Fruit fly (Drosophila melanogaster) whole organism, wandering third instar larva: ENCODE data around the gene Polr1E.

Source experiments
- Abd-B ChIP-seq: fragments of >200 bp; optimal IDR thresholded peaks from 2 replicates; lab custom pipeline; 2017; ENCODE audit warnings: missing biosample characterization, missing genetic modification characterization
- CG32264 ChIP-seq: fragments of 200-800 bp; sonication (Bioruptor generic); optimal IDR thresholded peaks from 2 replicates; lab custom pipeline; 2016; ENCODE audit warnings: missing biosample characterization, missing genetic modification characterization
- CG9705 ChIP-seq: fragments of 200-800 bp; sonication (Bioruptor generic); optimal IDR thresholded peaks from 2 replicates; lab custom pipeline; 2018; ENCODE audit warnings: missing biosample characterization, mild to moderate bottlenecking, missing genetic modification characterization
- CrebA ChIP-seq: fragments of 200-800 bp; sonication (Bioruptor generic); optimal IDR thresholded peaks from 2 replicates; lab custom pipeline; 2016; ENCODE audit warnings: missing biosample characterization, mild to moderate bottlenecking, missing genetic modification characterization, borderline replicate concordance
- Dfd ChIP-seq: fragments of >200 bp; optimal IDR thresholded peaks from 2 replicates; lab custom pipeline; 2017; ENCODE audit warnings: missing biosample characterization, missing genetic modification characterization
- Dif ChIP-seq: fragments of 200-275, 200-300 bp; sonication (Bioruptor generic); optimal IDR thresholded peaks from 2 replicates; lab custom pipeline; 2018; ENCODE audit warnings: missing biosample characterization, missing genetic modification characterization; ENCODE audit not compliant: partially characterized antibody
- GATAd ChIP-seq: sonication (Bioruptor generic); optimal IDR thresholded peaks from 2 replicates; lab custom pipeline; 2016; ENCODE audit warnings: missing biosample characterization, missing genetic modification characterization
- HLH106 ChIP-seq: fragments of 200-800 bp; optimal IDR thresholded peaks from 3 replicates; lab custom pipeline; 2019; ENCODE audit warnings: missing biosample characterization, mild to moderate bottlenecking, missing genetic modification characterization, moderate library complexity
- Hnf4 ChIP-seq: fragments of 200-800 bp; sonication (Bioruptor generic); optimal IDR thresholded peaks from 2 replicates; lab custom pipeline; 2016; ENCODE audit warnings: missing biosample characterization, mild to moderate bottlenecking, missing genetic modification characterization
- Hr78 ChIP-seq: fragments of >200 bp; optimal IDR thresholded peaks from 2 replicates; lab custom pipeline; 2017; ENCODE audit warnings: missing biosample characterization, missing genetic modification characterization
- Hr83 ChIP-seq: fragments of 200-300 bp; sonication (Bioruptor generic); optimal IDR thresholded peaks from 2 replicates; lab custom pipeline; 2016; ENCODE audit warnings: missing biosample characterization, mild to moderate bottlenecking, missing genetic modification characterization, moderate library complexity; ENCODE audit not compliant: poor library complexity, severe bottlenecking
- Jra ChIP-seq: sonication (Bioruptor generic); optimal IDR thresholded peaks from 2 replicates; lab custom pipeline; 2016; ENCODE audit warnings: missing biosample characterization, missing genetic modification characterization
- Mio ChIP-seq: sonication (Bioruptor generic); optimal IDR thresholded peaks from 2 replicates; lab custom pipeline; 2016; ENCODE audit warnings: missing biosample characterization, missing genetic modification characterization
- Myc ChIP-seq: fragments of >200 bp; optimal IDR thresholded peaks from 2 replicates; lab custom pipeline; 2017
- N ChIP-seq: fragments of >200 bp; optimal IDR thresholded peaks from 2 replicates; lab custom pipeline; 2018; ENCODE audit warnings: missing biosample characterization, missing external identifiers, missing genetic modification characterization
- Rel ChIP-seq, 2 experiments: fragments of 200-800 bp; sonication (Bioruptor generic) in 1 of 2; optimal IDR thresholded peaks; 2 replicates in 1 of 2; 3 replicates in 1 of 2; lab custom pipeline; 2016 to 2019; ENCODE audit warnings: mild to moderate bottlenecking in 2 of 2, missing biosample characterization in 2 of 2, missing genetic modification characterization in 2 of 2, moderate library complexity in 1 of 2
- Sp1 ChIP-seq: fragments of 200-800 bp; sonication (Bioruptor generic); optimal IDR thresholded peaks from 3 replicates; lab custom pipeline; 2019; ENCODE audit warnings: missing biosample characterization, mild to moderate bottlenecking, missing genetic modification characterization, moderate library complexity
- Vsx2 ChIP-seq: fragments of 200-300, 225-300 bp; sonication (Bioruptor generic); optimal IDR thresholded peaks from 2 replicates; lab custom pipeline; 2018; ENCODE audit warnings: missing biosample characterization, missing genetic modification characterization; ENCODE audit not compliant: partially characterized antibody
- br ChIP-seq: fragments of 200-800 bp; sonication (Bioruptor generic); optimal IDR thresholded peaks from 2 replicates; lab custom pipeline; 2016; ENCODE audit warnings: missing biosample characterization, missing genetic modification characterization
- brk ChIP-seq: fragments of 200-800 bp; sonication (Bioruptor generic); optimal IDR thresholded peaks from 2 replicates; lab custom pipeline; 2016; ENCODE audit warnings: missing biosample characterization, mild to moderate bottlenecking, missing genetic modification characterization
- dmrt93B ChIP-seq: fragments of 200-800 bp; sonication (Bioruptor generic); optimal IDR thresholded peaks from 2 replicates; lab custom pipeline; 2018; ENCODE audit warnings: missing biosample characterization, mild to moderate bottlenecking, missing genetic modification characterization
- dsf ChIP-seq: sonication (Bioruptor generic); optimal IDR thresholded peaks from 2 replicates; lab custom pipeline; 2016; ENCODE audit warnings: missing biosample characterization, missing genetic modification characterization, borderline replicate concordance
- ey ChIP-seq: fragments of 200-800 bp; sonication (Bioruptor generic); optimal IDR thresholded peaks from 2 replicates; lab custom pipeline; 2016; ENCODE audit warnings: missing biosample characterization, missing genetic modification characterization
- foxo ChIP-seq, 2 experiments: fragments of 200-800 bp; sonication (Bioruptor generic); optimal IDR thresholded peaks; 2 replicates in 1 of 2; 3 replicates in 1 of 2; lab custom pipeline; 2016 to 2017; ENCODE audit warnings: missing biosample characterization in 2 of 2, missing genetic modification characterization in 2 of 2
- h ChIP-seq: fragments of 200-800 bp; sonication (Bioruptor generic); optimal IDR thresholded peaks from 3 replicates; lab custom pipeline; 2016; ENCODE audit warnings: missing biosample characterization, mild to moderate bottlenecking, missing genetic modification characterization
- jim ChIP-seq: fragments of 175-275, 200-325 bp; sonication (Bioruptor generic); optimal IDR thresholded peaks from 2 replicates; lab custom pipeline; 2016; ENCODE audit warnings: missing biosample characterization, mild to moderate bottlenecking, missing genetic modification characterization
- lola ChIP-seq: fragments of >200 bp; optimal IDR thresholded peaks from 2 replicates; lab custom pipeline; 2017; ENCODE audit warnings: missing biosample characterization, missing genetic modification characterization
- pan ChIP-seq: fragments of >200 bp; optimal IDR thresholded peaks from 2 replicates; lab custom pipeline; 2017
- psq ChIP-seq: fragments of 200-800 bp; sonication (Bioruptor generic); optimal IDR thresholded peaks from 3 replicates; lab custom pipeline; 2017; ENCODE audit warnings: missing biosample characterization, mild to moderate bottlenecking, missing genetic modification characterization, moderate library complexity
- rgr ChIP-seq: fragments of 200-800 bp; sonication (Bioruptor generic); optimal IDR thresholded peaks from 3 replicates; lab custom pipeline; 2016; ENCODE audit warnings: missing biosample characterization, mild to moderate bottlenecking, missing genetic modification characterization
- sage ChIP-seq: fragments of 200-800 bp; sonication (Bioruptor generic); optimal IDR thresholded peaks from 2 replicates; lab custom pipeline; 2016; ENCODE audit warnings: missing biosample characterization, mild to moderate bottlenecking, missing genetic modification characterization
- sv ChIP-seq: fragments of 200-800 bp; sonication (Bioruptor generic); optimal IDR thresholded peaks from 3 replicates; lab custom pipeline; 2016; ENCODE audit warnings: missing biosample characterization, missing genetic modification characterization
- tai ChIP-seq: sonication (Bioruptor generic); optimal IDR thresholded peaks from 2 replicates; lab custom pipeline; 2016; ENCODE audit warnings: missing biosample characterization, missing genetic modification characterization

Gene Polr1E

DNA sequence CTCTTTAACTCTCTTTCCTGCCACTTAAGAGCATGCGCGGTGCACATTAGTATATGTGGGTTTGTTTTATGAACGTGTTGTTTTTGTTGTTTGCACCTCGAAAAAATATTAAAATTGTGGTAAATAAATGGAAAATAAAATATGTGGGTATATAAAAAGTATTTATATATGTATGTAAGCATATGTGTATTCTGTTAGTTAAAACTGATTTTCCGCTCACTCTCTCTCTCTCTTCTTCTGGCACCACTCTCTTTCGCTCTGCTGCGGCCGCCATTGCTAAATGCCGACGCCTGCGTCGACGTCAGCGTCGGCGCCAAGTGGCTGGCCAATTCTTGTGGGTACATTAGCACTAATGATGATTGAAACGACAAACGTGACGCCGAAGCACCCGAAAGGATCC is 36.3 kb downstream of the Polr1E start:
- TF ChIP-seq Jra (GFP tag; lab: Kevin White, UChicago) (no peak), HLH106 (tag; lab: Kevin White, UChicago) (no peak), CrebA (GFP tag; lab: Kevin White, UChicago) (no peak), N (no peak), sage (GFP tag; lab: Kevin White, UChicago) (no peak), h (GFP tag; lab: Kevin White, UChicago) (no peak), foxo (GFP tag; optimal IDR thresholded peaks at IDR 0.05; lab: Kevin White, UChicago) (no peak), dmrt93B (GFP tag; lab: Kevin White, UChicago) (no peak), CG9705 (GFP tag; lab: Kevin White, UChicago) (no peak), pan (no peak)

DNA sequence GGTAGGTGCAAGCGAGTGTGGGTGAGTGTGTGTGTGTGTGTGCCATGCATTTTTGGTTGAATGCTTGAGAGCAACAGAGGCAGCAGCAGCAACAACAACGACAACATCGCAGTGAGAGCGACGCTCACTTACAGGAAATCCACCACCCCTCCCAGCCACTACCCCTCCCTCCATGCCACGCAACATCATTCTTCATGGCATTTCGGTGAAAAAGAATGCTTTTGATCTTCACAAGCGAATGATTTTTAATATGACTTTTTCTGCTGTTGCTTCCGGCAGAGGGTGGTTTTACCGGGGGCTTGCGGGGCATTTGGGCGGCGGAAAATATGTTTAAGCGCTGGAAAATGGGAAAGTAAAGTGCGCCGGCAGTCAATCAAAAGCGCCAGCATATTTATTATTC is 39.9 kb downstream of the Polr1E start:
- TF ChIP-seq Jra (GFP tag; lab: Kevin White, UChicago) (no peak), brk (GFP tag; lab: Kevin White, UChicago) (no peak), ey (no peak), Hr78 (no peak), Vsx2 (GFP tag; lab: Kevin White, UChicago) (no peak), Dif (GFP tag; lab: Kevin White, UChicago) (no peak), lola (no peak), sv (GFP tag; lab: Kevin White, UChicago) (no peak), Hnf4 (GFP tag; lab: Kevin White, UChicago) (no peak)

dm6 chr3R:18260016-18260415 is 41.5 kb downstream of the Polr1E start:
- TF ChIP-seq jim (GFP tag; lab: Kevin White, UChicago) (no peak), Hnf4 (GFP tag; lab: Kevin White, UChicago) (no peak), Hr78 (no peak), rgr (GFP tag; lab: Kevin White, UChicago) (no peak), sage (GFP tag; lab: Kevin White, UChicago) (no peak), dmrt93B (GFP tag; lab: Kevin White, UChicago) (no peak), Dfd (no peak), Mio (GFP tag; lab: Kevin White, UChicago) (no peak), Sp1 (GFP tag; lab: Kevin White, UChicago) (no peak), Abd-B (no peak), CG32264 (GFP tag; lab: Kevin White, UChicago) (no peak), psq (GFP tag; lab: Kevin White, UChicago) (no peak), Vsx2 (GFP tag; lab: Kevin White, UChicago) (no peak)

DNA sequence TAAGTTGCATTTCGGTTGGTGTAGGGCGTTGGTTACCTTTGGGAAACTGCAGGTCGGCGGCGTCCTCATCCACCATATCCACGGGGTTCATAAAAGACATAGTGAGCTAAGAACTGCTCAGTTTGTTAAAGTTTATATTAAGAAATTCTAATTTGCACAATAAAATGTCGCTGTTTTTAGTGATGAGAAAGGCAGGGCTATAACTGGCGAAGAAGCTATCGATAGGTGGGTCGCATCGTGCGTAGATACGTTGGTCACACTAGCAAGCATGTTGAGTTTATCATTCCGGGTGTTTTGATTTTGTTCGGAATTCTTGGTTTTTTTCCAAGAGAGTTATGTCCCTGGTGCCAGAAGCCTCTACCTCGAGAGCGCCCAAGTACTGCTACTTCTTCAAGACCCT is 46.2 kb downstream of the Polr1E start, which contains the start of the genes Ada2a, Polr2D, Tgs1 and moi:
Gene Ada2a, minus strand, starts transcription at position 207 of the 400 bp plus-strand sequence.
Gene Polr2D, minus strand, starts transcription at position 207 of the 400 bp plus-strand sequence.
Gene Tgs1, plus strand, starts transcription at position 250 of the 400 bp plus-strand sequence.
Gene moi, plus strand, starts transcription at position 250 of the 400 bp plus-strand sequence.
- no peak for TF ChIP-seq Dfd
- no peak for TF ChIP-seq dmrt93B (GFP tag; lab: Kevin White, UChicago)
- TF ChIP-seq Hnf4 (GFP tag; lab: Kevin White, UChicago): no peak
- no peak for TF ChIP-seq brk (GFP tag; lab: Kevin White, UChicago)
- no peak for TF ChIP-seq HLH106 (tag; lab: Kevin White, UChicago)
- TF ChIP-seq dsf: no peak
- TF ChIP-seq Hr83 (GFP tag; lab: Kevin White, UChicago): peak; percentile 38
- no peak for TF ChIP-seq pan
- TF ChIP-seq Rel (GFP tag; optimal IDR thresholded peaks at IDR 0.05; lab: Kevin White, UChicago): no peak
- no peak for TF ChIP-seq Rel (tag; optimal IDR thresholded peaks at IDR 0.05; lab: Kevin White, UChicago)
- peak; percentile 9 for TF ChIP-seq Myc
- no peak for TF ChIP-seq Sp1 (GFP tag; lab: Kevin White, UChicago)
- no peak for TF ChIP-seq Mio (GFP tag; lab: Kevin White, UChicago)
- TF ChIP-seq tai (GFP tag; lab: Kevin White, UChicago): no peak

DNA sequence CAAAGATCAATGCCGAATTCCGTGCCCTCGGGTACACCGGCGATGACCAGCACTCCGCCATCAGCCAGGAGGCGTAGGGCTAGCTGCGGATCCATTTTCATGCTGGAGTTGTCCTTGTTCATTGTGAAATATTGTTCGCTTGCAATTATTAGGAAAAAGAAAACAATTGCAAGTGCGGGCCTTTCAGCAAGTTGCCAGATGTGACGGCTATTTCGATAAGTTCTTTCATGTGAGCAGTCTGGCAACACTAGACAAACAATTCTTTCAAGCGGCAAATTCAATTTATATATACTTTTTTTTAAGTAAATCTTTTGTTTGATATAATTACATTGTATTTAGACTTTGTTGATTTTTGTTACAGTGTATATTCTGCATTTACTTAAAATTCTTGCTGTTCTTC is 49.0 kb downstream of the Polr1E start, which contains the start of gene CG12320:
Gene CG12320, minus strand, starts transcription at position 157 of the 400 bp plus-strand sequence.
- TF ChIP-seq br (GFP tag; lab: Kevin White, UChicago): no peak
- TF ChIP-seq foxo (GFP tag; optimal IDR thresholded peaks at IDR 0.05; lab: Kevin White, UChicago): no peak
- TF ChIP-seq GATAd (GFP tag; lab: Kevin White, UChicago): no peak
- no peak for TF ChIP-seq Jra (GFP tag; lab: Kevin White, UChicago)
